Worm (Caenorhabditis elegans): ENCODE measurements around the gene nspc-9.
"Not testable (repeated sequence)": the region's sequence is repeated elsewhere in the genome, so short reads cannot be mapped to it uniquely, and the experiment has no call there.

nspc-9 gene

DNA sequence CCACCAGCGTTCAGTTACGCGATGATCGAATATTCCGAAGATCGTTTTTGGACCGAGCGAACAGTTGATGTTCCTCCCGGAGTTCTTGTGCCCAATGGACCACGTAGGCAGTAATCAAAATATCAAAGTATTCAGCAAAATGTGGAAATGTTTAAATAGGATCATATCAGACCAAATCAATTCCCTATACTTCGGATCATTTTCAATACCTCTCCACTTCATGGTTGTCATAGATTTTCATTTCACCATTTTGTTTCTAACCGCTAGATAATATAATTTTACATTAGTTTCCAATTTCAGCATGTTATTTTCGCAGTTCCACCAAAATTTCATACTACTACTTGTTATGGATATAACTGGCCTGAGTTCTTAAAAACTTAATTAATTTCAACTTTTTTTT is 25.6 kb downstream of the nspc-9 start:
- no peak for TF ChIP-seq med-1 (GFP tag; optimal IDR thresholded peaks at IDR 0.05; ENCODE audit: insufficient read depth)
- TF ChIP-seq T22C8.4 (GFP tag; IDR thresholded peaks at IDR 0.05), result no peak
- no peak for TF ChIP-seq flt-1 (GFP tag; IDR thresholded peaks at IDR 0.05)
- no peak for TF ChIP-seq ref-1 (GFP tag; conservative IDR thresholded peaks at IDR 0.05)
- no peak for TF ChIP-seq klf-2 (GFP tag; conservative IDR thresholded peaks at IDR 0.05)
- no peak for TF ChIP-seq ztf-23 (GFP tag; IDR thresholded peaks at IDR 0.05)
- TF ChIP-seq ztf-29 (GFP tag; IDR thresholded peaks at IDR 0.05), result no peak
- TF ChIP-seq cog-1 (tag; optimal IDR thresholded peaks at IDR 0.05), result no peak
- no peak for TF ChIP-seq tab-1 (GFP tag; IDR thresholded peaks at IDR 0.05)

ce11 chrX:12315268-12315667 is 27.9 kb downstream of the nspc-9 start, which contains the start of gene xtr-2:
TSS of gene xtr-2 (plus strand) at chrX:12315568.
- TF ChIP-seq flt-1 (GFP tag; IDR thresholded peaks at IDR 0.05) (no peak), ztf-29 (GFP tag; IDR thresholded peaks at IDR 0.05) (no peak), med-1 (GFP tag; optimal IDR thresholded peaks at IDR 0.05; ENCODE audit: insufficient read depth) (no peak), cog-1 (tag; optimal IDR thresholded peaks at IDR 0.05) (no peak), klf-2 (GFP tag; conservative IDR thresholded peaks at IDR 0.05) (no peak), tab-1 (GFP tag; IDR thresholded peaks at IDR 0.05) (no peak), ref-1 (GFP tag; conservative IDR thresholded peaks at IDR 0.05) (no peak)

DNA sequence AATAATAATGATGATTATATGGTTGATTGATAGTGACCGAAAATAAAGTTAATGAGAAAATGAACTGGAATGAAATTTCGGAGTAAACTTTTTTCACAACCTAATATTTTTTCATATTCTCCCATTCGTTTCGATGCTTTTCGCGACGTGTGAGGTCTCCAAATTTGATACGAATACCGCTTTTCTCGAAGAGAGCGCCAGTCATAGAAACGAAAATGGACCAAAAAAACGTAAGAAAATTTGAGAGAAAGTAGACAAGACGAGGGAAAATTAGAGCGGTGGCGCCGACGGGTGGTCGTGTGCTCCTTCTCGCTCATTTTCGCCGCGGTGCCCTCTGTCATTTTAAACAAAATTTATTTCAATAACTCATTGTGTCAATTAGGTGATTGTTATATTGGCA is 28.8 kb downstream of the nspc-9 start:
- no peak for TF ChIP-seq klf-2 (GFP tag; conservative IDR thresholded peaks at IDR 0.05)
- no peak for TF ChIP-seq ztf-29 (GFP tag; IDR thresholded peaks at IDR 0.05)
- TF ChIP-seq ztf-23 (GFP tag; IDR thresholded peaks at IDR 0.05), result no peak
- TF ChIP-seq med-1 (GFP tag; optimal IDR thresholded peaks at IDR 0.05; ENCODE audit: insufficient read depth), result no peak
- TF ChIP-seq tab-1 (GFP tag; IDR thresholded peaks at IDR 0.05), result no peak
- no peak for TF ChIP-seq T22C8.4 (GFP tag; IDR thresholded peaks at IDR 0.05)
- TF ChIP-seq flt-1 (GFP tag; IDR thresholded peaks at IDR 0.05), result no peak
- no peak for TF ChIP-seq ref-1 (GFP tag; conservative IDR thresholded peaks at IDR 0.05)
- no peak for TF ChIP-seq cog-1 (tag; optimal IDR thresholded peaks at IDR 0.05)

ce11 chrX:12313779-12314178 is 29.4 kb downstream of the nspc-9 start:
- no peak for TF ChIP-seq klf-2 (GFP tag; conservative IDR thresholded peaks at IDR 0.05)
- no peak for TF ChIP-seq T22C8.4 (GFP tag; IDR thresholded peaks at IDR 0.05)
- TF ChIP-seq ztf-29 (GFP tag; IDR thresholded peaks at IDR 0.05), result no peak
- no peak for TF ChIP-seq ztf-23 (GFP tag; IDR thresholded peaks at IDR 0.05)
- no peak for TF ChIP-seq flt-1 (GFP tag; IDR thresholded peaks at IDR 0.05)
- TF ChIP-seq cog-1 (tag; optimal IDR thresholded peaks at IDR 0.05), result no peak
- TF ChIP-seq ref-1 (GFP tag; conservative IDR thresholded peaks at IDR 0.05), result no peak
- TF ChIP-seq med-1 (GFP tag; optimal IDR thresholded peaks at IDR 0.05; ENCODE audit: insufficient read depth), result no peak
- TF ChIP-seq tab-1 (GFP tag; IDR thresholded peaks at IDR 0.05), result no peak

DNA sequence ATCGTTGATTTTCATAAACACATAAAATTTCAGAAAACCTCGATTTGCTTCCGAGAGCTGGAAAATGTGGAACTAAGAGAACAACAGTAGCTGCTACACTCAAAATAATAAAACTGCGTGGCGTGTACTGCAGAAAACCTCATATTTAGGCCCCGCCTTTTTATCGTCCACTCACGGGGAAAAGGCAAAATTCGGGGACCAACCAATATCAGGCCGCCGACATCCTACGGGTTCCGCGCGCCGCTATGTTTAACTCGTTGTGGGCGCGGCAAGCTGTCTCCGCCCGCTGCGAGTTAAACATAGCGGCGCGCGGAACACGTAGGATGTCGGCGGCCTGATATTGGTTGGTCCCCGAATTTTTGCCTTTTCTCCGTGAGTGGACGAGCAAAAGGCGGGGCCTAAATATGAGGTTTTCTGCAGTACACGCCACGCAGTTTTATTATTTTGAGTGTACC is 35.1 kb downstream of the nspc-9 start, which contains the start of gene F17A2.16:
F17A2.16 (plus strand) TSS at position 405 of the 455 bp plus-strand sequence.
- not testable (repeated sequence) for TF ChIP-seq ztf-23 (GFP tag; IDR thresholded peaks at IDR 0.05); cog-1 (tag; optimal IDR thresholded peaks at IDR 0.05); flt-1 (GFP tag; IDR thresholded peaks at IDR 0.05)

DNA sequence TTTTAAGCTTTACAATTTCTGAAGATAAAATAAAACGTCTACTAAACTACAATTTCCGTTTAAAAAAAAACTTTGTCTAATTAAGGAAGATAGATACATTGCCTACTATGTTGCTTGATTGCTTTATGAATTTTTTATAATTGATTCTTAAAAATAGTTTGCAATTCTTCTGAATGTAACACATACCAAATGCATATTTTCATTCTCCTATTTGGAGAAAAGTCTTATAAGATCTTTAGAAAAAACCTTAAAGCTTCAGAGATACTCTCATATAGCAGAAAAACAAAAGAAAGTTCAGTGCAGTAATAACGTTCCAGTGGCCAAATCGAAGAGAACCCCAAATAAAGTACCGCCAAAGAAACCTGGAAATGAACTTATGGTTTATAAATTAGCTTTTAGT is 36.6 kb downstream of the nspc-9 start, which contains the start of gene phf-32:
phf-32 (plus strand) TSS at position 301 of the 400 bp plus-strand sequence.
- no peak for TF ChIP-seq tab-1 (GFP tag; IDR thresholded peaks at IDR 0.05)
- no peak for TF ChIP-seq klf-2 (GFP tag; conservative IDR thresholded peaks at IDR 0.05)
- TF ChIP-seq ztf-23 (GFP tag; IDR thresholded peaks at IDR 0.05), result no peak
- TF ChIP-seq ref-1 (GFP tag; conservative IDR thresholded peaks at IDR 0.05), result no peak
- TF ChIP-seq cog-1 (tag; optimal IDR thresholded peaks at IDR 0.05), result no peak
- no peak for TF ChIP-seq med-1 (GFP tag; optimal IDR thresholded peaks at IDR 0.05; ENCODE audit: insufficient read depth)
- no peak for TF ChIP-seq T22C8.4 (GFP tag; IDR thresholded peaks at IDR 0.05)
- no peak for TF ChIP-seq flt-1 (GFP tag; IDR thresholded peaks at IDR 0.05)
- no peak for TF ChIP-seq ztf-29 (GFP tag; IDR thresholded peaks at IDR 0.05)

DNA sequence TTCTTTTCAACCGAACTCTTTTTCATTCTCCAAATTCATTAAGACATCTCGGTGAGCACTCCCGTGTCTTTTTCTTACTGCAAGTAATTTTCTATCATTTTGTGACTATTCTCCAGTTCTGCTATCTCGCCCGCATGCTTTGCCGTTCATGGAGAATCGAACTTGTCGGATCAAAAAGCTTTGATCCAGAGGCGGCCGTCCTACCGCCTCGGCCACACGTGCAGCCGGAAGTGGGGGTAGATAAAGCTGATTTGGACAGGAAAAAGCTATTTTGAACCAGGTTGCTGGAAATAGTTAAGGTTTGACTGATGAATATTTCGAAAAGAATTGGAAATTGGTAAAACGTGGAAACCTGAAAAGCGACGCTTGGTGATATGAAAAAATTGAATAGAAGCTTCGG is 38.9 kb downstream of the nspc-9 start:
- TF ChIP-seq ztf-29 (GFP tag; IDR thresholded peaks at IDR 0.05) (no peak), med-1 (GFP tag; optimal IDR thresholded peaks at IDR 0.05; ENCODE audit: insufficient read depth) (no peak), ztf-23 (GFP tag; IDR thresholded peaks at IDR 0.05) (no peak), flt-1 (GFP tag; IDR thresholded peaks at IDR 0.05) (no peak), T22C8.4 (GFP tag; IDR thresholded peaks at IDR 0.05) (no peak), klf-2 (GFP tag; conservative IDR thresholded peaks at IDR 0.05) (no peak), ref-1 (GFP tag; conservative IDR thresholded peaks at IDR 0.05) (no peak), cog-1 (tag; optimal IDR thresholded peaks at IDR 0.05) (no peak), tab-1 (GFP tag; IDR thresholded peaks at IDR 0.05) (no peak)

DNA sequence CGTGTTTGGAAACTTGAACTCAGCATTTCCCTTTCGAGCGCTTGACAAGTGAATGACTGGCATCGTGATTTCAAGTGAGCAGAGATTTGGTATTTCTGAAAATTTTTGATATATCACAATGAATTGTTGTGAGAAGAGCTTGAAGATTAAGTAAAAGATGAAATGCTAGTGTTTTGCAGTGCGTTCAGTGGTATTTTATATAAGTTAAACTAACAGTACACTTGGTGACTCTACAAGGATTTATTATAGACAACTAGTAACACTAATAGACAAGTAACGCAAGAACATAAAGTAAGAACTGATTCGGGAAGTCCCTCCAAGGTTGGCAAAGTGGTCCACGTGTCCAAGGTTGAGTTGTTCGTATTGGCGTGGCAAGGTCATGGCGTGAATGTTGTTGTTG is 40.4 kb downstream of the nspc-9 start, which contains the start of gene dot-1.3:
dot-1.3 (minus strand) TSS at position 101 of the 400 bp plus-strand sequence.
- not testable (repeated sequence) for TF ChIP-seq flt-1 (GFP tag; IDR thresholded peaks at IDR 0.05); tab-1 (GFP tag; IDR thresholded peaks at IDR 0.05); cog-1 (tag; optimal IDR thresholded peaks at IDR 0.05)

ce11 chrX:12299834-12300233 is 43.3 kb downstream of the nspc-9 start, which contains the start of gene W06D11.5:
TSS of gene W06D11.5 (plus strand) at chrX:12300134.
- TF ChIP-seq tab-1 (GFP tag; IDR thresholded peaks at IDR 0.05), result no peak
- no peak for TF ChIP-seq ref-1 (GFP tag; conservative IDR thresholded peaks at IDR 0.05)
- TF ChIP-seq ztf-29 (GFP tag; IDR thresholded peaks at IDR 0.05), result no peak
- TF ChIP-seq klf-2 (GFP tag; conservative IDR thresholded peaks at IDR 0.05), result no peak

ce11 chrX:12298324-12298723 is 44.9 kb downstream of the nspc-9 start, which contains the start of gene W06D11.3:
TSS of gene W06D11.3 (plus strand) at chrX:12298683.
- TF ChIP-seq med-1 (GFP tag; optimal IDR thresholded peaks at IDR 0.05; ENCODE audit: insufficient read depth) (no peak), flt-1 (GFP tag; IDR thresholded peaks at IDR 0.05) (no peak)

Data from whole organism, midembryonic.